Worm (Caenorhabditis elegans) whole organism, midembryonic: ENCODE data around the gene frm-8.

Experiments used
- cog-1 ChIP-seq: sonication (generic microtip); optimal IDR thresholded peaks from 2 replicates; lab custom pipeline; 2016; ENCODE audit warnings: missing genetic modification characterization, missing compliant biosample characterization
- flt-1 ChIP-seq: fragments of 200-800 bp; sonication (Bioruptor generic); IDR thresholded peaks from 2 replicates; pipeline ENCODE4 v1.3.6; 2022; ENCODE audit warnings: missing genetic modification characterization, missing compliant biosample characterization
- klf-2 ChIP-seq: fragments of 200-800 bp; sonication (Bioruptor generic); conservative IDR thresholded peaks from 2 replicates; pipeline ENCODE4 v1.3.6; 2022; ENCODE audit warnings: missing genetic modification reagents, missing genetic modification characterization, missing compliant biosample characterization
- ztf-23 ChIP-seq: fragments of 200-800 bp; sonication (Bioruptor generic); IDR thresholded peaks from 2 replicates; pipeline ENCODE4 v1.3.6; 2022; ENCODE audit warnings: missing genetic modification reagents, missing genetic modification characterization, missing compliant biosample characterization

DNA sequence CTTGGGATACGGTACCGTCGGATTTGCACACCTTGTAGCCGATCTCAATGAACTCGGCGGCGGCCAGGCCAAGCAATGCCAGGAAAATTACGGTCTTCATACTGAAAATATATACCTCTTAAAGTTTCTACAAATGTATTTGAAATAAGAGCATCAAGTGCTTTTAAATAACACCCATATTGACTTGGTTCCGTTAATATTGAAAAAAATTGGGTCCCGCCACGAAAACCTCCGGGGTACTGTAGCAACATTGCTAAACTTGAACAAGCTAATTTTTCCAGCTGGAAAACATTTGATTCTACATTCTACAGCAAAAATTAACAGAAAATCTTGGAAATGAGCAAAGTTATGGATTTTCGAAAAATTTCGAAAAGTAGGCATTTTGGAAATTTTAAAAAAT is 19.5 kb downstream of the frm-8 start, which contains the start of gene heh-1:
- no peak for TF ChIP-seq flt-1 (GFP tag; lab: Robert Waterston, UW)
- TF ChIP-seq klf-2 = no peak
- TF ChIP-seq cog-1 (tag; lab: Kevin White, UChicago) = no peak
- no peak for TF ChIP-seq ztf-23 (GFP tag; lab: Robert Waterston, UW)
